Fruit fly (Drosophila melanogaster) whole organism, embryonic: ENCODE results near the gene CG34409.
A peak's percentile ranks its signal among the peaks of the same experiment; 100 is the strongest.

Experiments used
- Adf1 ChIP-seq: fragments of 200-800 bp; sonication (Bioruptor generic); IDR thresholded peaks from 2 replicates; pipeline ENCODE4 v1.3.6; 2022; ENCODE audit warnings: missing biosample characterization, missing genetic modification characterization
- Bdp1 ChIP-seq: fragments of 200-800 bp; sonication (Bioruptor generic); optimal IDR thresholded peaks from 3 replicates; lab custom pipeline; 2016; ENCODE audit warnings: missing biosample characterization, missing genetic modification characterization
- Blimp-1 ChIP-seq: fragments of 200-800 bp; sonication (Bioruptor generic); optimal IDR thresholded peaks from 3 replicates; lab custom pipeline; 2018; ENCODE audit warnings: missing biosample characterization, missing genetic modification characterization, mild to moderate bottlenecking, moderate library complexity, missing genetic modification reagents
- CG10654 ChIP-seq: fragments of 200-800 bp; sonication (Bioruptor generic); optimal IDR thresholded peaks from 2 replicates; lab custom pipeline; 2016; ENCODE audit warnings: missing biosample characterization, missing genetic modification characterization
- CG11560 ChIP-seq: fragments of 200-800 bp; sonication (Bioruptor generic); IDR thresholded peaks from 3 replicates; pipeline ENCODE4 v1.3.6; 2022; ENCODE audit warnings: missing biosample characterization, missing genetic modification characterization
- CG1233 ChIP-seq: fragments of 200-800 bp; sonication (Bioruptor generic); optimal IDR thresholded peaks from 4 replicates; lab custom pipeline; 2018; ENCODE audit warnings: missing biosample characterization, mild to moderate bottlenecking, missing genetic modification characterization
- CG12391 ChIP-seq: fragments of 200-800 bp; sonication (Bioruptor generic); optimal IDR thresholded peaks from 3 replicates; lab custom pipeline; 2018; ENCODE audit warnings: missing biosample characterization, mild to moderate bottlenecking, missing genetic modification characterization, moderate library complexity
- CG15601 ChIP-seq: fragments of 200-800 bp; sonication (Bioruptor generic); optimal IDR thresholded peaks from 3 replicates; lab custom pipeline; 2019; ENCODE audit warnings: missing biosample characterization, mild to moderate bottlenecking, missing genetic modification characterization, moderate library complexity
- CG18011 ChIP-seq: fragments of 200-800 bp; sonication (Bioruptor generic); optimal IDR thresholded peaks from 2 replicates; lab custom pipeline; 2017; ENCODE audit warnings: missing biosample characterization, missing genetic modification characterization, mild to moderate bottlenecking, moderate library complexity, missing genotype
- CG18764 ChIP-seq: fragments of 200-800 bp; sonication (Bioruptor generic); optimal IDR thresholded peaks from 3 replicates; lab custom pipeline; 2016; ENCODE audit warnings: missing biosample characterization, missing genetic modification characterization
- CG2889 ChIP-seq: fragments of 200-800 bp; sonication (Bioruptor generic); IDR thresholded peaks from 3 replicates; pipeline ENCODE4 v1.3.6; 2022; ENCODE audit warnings: missing biosample characterization, missing genetic modification characterization
- CG3065 ChIP-seq: fragments of 200-800 bp; sonication (Bioruptor generic); optimal IDR thresholded peaks from 2 replicates; lab custom pipeline; 2016; ENCODE audit warnings: missing biosample characterization, missing genetic modification characterization
- CG3281 ChIP-seq: fragments of 200-800 bp; sonication (Bioruptor generic); optimal IDR thresholded peaks from 3 replicates; lab custom pipeline; 2017; ENCODE audit warnings: missing biosample characterization, mild to moderate bottlenecking, missing genetic modification characterization
- CG3407 ChIP-seq: fragments of 200-800 bp; sonication (Bioruptor generic); optimal IDR thresholded peaks from 2 replicates; lab custom pipeline; 2018; ENCODE audit warnings: missing biosample characterization, mild to moderate bottlenecking, missing genetic modification characterization
- CG3995 ChIP-seq: fragments of 200-800 bp; sonication (Bioruptor generic); optimal IDR thresholded peaks from 3 replicates; lab custom pipeline; 2016; ENCODE audit warnings: missing biosample characterization, missing genetic modification characterization
- CG4360 ChIP-seq: fragments of 200-800 bp; sonication (Bioruptor generic); IDR thresholded peaks from 2 replicates; pipeline ENCODE4 v1.3.6; 2022; ENCODE audit warnings: missing biosample characterization, missing genetic modification characterization
- CG4617 ChIP-seq: fragments of 200-800 bp; sonication (Bioruptor generic); optimal IDR thresholded peaks from 3 replicates; lab custom pipeline; 2016; ENCODE audit warnings: missing biosample characterization, missing genetic modification characterization, borderline replicate concordance
- CG5953 ChIP-seq: fragments of 200-800 bp; sonication (Bioruptor generic); IDR thresholded peaks from 2 replicates; pipeline ENCODE4 v1.3.6; 2022; ENCODE audit warnings: missing biosample characterization, missing genetic modification characterization
- CG7745 ChIP-seq: fragments of 200-800 bp; sonication (Bioruptor generic); optimal IDR thresholded peaks from 2 replicates; lab custom pipeline; 2018; ENCODE audit warnings: missing biosample characterization, mild to moderate bottlenecking, missing genetic modification characterization, moderate library complexity
- Camta ChIP-seq: fragments of 200-800 bp; sonication (Bioruptor generic); optimal IDR thresholded peaks from 2 replicates; lab custom pipeline; 2016; ENCODE audit warnings: missing biosample characterization, missing genetic modification characterization
- Drgx ChIP-seq: fragments of 200-800 bp; sonication (Bioruptor generic); IDR thresholded peaks from 2 replicates; pipeline ENCODE4 v1.3.6; 2022; ENCODE audit warnings: missing biosample characterization, missing genetic modification characterization
- H2.0 ChIP-seq: fragments of 200-800 bp; sonication (Bioruptor generic); IDR thresholded peaks from 2 replicates; pipeline ENCODE4 v1.3.6; 2022; ENCODE audit warnings: missing biosample characterization, missing genetic modification characterization
- HLHmδ ChIP-seq: fragments of 200-800 bp; sonication (Bioruptor generic); optimal IDR thresholded peaks from 2 replicates; lab custom pipeline; 2018; ENCODE audit warnings: missing biosample characterization, mild to moderate bottlenecking, missing genetic modification characterization, moderate library complexity
- Jarid2 ChIP-seq: fragments of 200-800 bp; sonication (Bioruptor generic); optimal IDR thresholded peaks from 3 replicates; lab custom pipeline; 2017; ENCODE audit warnings: mild to moderate bottlenecking, missing biosample characterization, missing genetic modification reagents, missing genetic modification characterization
- Ptx1 ChIP-seq: fragments of 200-800 bp; sonication (Bioruptor generic); IDR thresholded peaks from 2 replicates; pipeline ENCODE4 v1.3.6; 2022; ENCODE audit warnings: missing biosample characterization, missing genetic modification characterization
- Usf ChIP-seq: fragments of 200-800 bp; sonication (Bioruptor generic); optimal IDR thresholded peaks from 2 replicates; lab custom pipeline; 2017; ENCODE audit warnings: missing genotype, missing biosample characterization, missing genetic modification characterization
- ara ChIP-seq: fragments of 200-800 bp; sonication (Bioruptor generic); IDR thresholded peaks from 2 replicates; pipeline ENCODE4 v1.3.6; 2022; ENCODE audit warnings: missing biosample characterization, missing genetic modification characterization
- caup ChIP-seq: fragments of 200-800 bp; sonication (Bioruptor generic); optimal IDR thresholded peaks from 3 replicates; lab custom pipeline; 2017; ENCODE audit warnings: missing biosample characterization, mild to moderate bottlenecking, missing genetic modification characterization, moderate library complexity; ENCODE audit not compliant: severe bottlenecking
- corto ChIP-seq: fragments of 200-800 bp; sonication (Bioruptor generic); optimal IDR thresholded peaks from 2 replicates; lab custom pipeline; 2016; ENCODE audit warnings: missing biosample characterization, mild to moderate bottlenecking, missing genetic modification characterization, moderate library complexity
- crc ChIP-seq: fragments of 200-800 bp; sonication (Bioruptor generic); optimal IDR thresholded peaks from 2 replicates; lab custom pipeline; 2016; ENCODE audit warnings: missing biosample characterization, missing genetic modification characterization
- crp ChIP-seq, 2 experiments: fragments of 200-800 bp; sonication (Bioruptor generic); optimal IDR thresholded peaks; 2 replicates in 1 of 2; 3 replicates in 1 of 2; lab custom pipeline; 2017; ENCODE audit warnings: missing biosample characterization in 2 of 2, missing genetic modification characterization in 2 of 2, mild to moderate bottlenecking in 1 of 2, moderate library complexity in 1 of 2
- dimm ChIP-seq: fragments of 200-800 bp; sonication (Bioruptor generic); IDR thresholded peaks from 2 replicates; pipeline ENCODE4 v1.3.6; 2022; ENCODE audit warnings: missing biosample characterization, missing genetic modification characterization
- ham ChIP-seq: fragments of 200-800 bp; sonication (Bioruptor generic); IDR thresholded peaks from 2 replicates; pipeline ENCODE4 v1.3.6; 2022; ENCODE audit warnings: missing biosample characterization, missing genetic modification characterization
- hth ChIP-seq: fragments of >200 bp; optimal IDR thresholded peaks from 2 replicates; lab custom pipeline; 2017; ENCODE audit warnings: inconsistent platforms
- ind ChIP-seq: fragments of 200-800 bp; sonication (Bioruptor generic); optimal IDR thresholded peaks from 3 replicates; lab custom pipeline; 2016; ENCODE audit warnings: missing biosample characterization, missing genetic modification characterization
- inv ChIP-seq: fragments of 200-800 bp; sonication (Bioruptor generic); IDR thresholded peaks from 2 replicates; pipeline ENCODE4 v1.3.6; 2022; ENCODE audit warnings: missing biosample characterization, missing genetic modification characterization; ENCODE audit not compliant: partially characterized antibody
- kni ChIP-seq: fragments of 200-800 bp; sonication (Bioruptor generic); optimal IDR thresholded peaks from 3 replicates; lab custom pipeline; 2017; ENCODE audit warnings: mild to moderate bottlenecking, missing biosample characterization, missing genetic modification reagents, missing genetic modification characterization
- mam ChIP-seq: fragments of 200-800 bp; sonication (Bioruptor generic); optimal IDR thresholded peaks from 3 replicates; lab custom pipeline; 2016; ENCODE audit warnings: missing biosample characterization, missing genetic modification characterization
- nom ChIP-seq: fragments of 200-800 bp; sonication (Bioruptor generic); optimal IDR thresholded peaks from 2 replicates; lab custom pipeline; 2017; ENCODE audit warnings: missing biosample characterization, missing genetic modification characterization, mild to moderate bottlenecking, moderate library complexity, missing genetic modification reagents
- pan ChIP-seq, 4 experiments: fragments of >200 bp in 3 of 4; fragments of 200-800 bp in 1 of 4; sonication (Bioruptor generic) in 1 of 4; optimal IDR thresholded peaks in 3 of 4; IDR thresholded peaks in 1 of 4; 2 replicates each; pipeline versions ENCODE4 v1.3.6 to Lab custom; 2017 to 2022; ENCODE audit warnings: missing biosample characterization in 2 of 4, missing genetic modification characterization in 2 of 4, mixed read lengths in 1 of 4
- psq ChIP-seq: fragments of 200-800 bp; sonication (Bioruptor generic); optimal IDR thresholded peaks from 2 replicates; lab custom pipeline; 2017; ENCODE audit warnings: missing biosample characterization, missing genetic modification characterization
- ranshi ChIP-seq: fragments of 200-800 bp; sonication (Bioruptor generic); IDR thresholded peaks from 2 replicates; pipeline ENCODE4 v1.3.6; 2022; ENCODE audit warnings: missing biosample characterization, missing genetic modification characterization
- sc ChIP-seq, 3 experiments: fragments of >200 bp in 2 of 3; fragments of 200-800 bp in 1 of 3; sonication (Bioruptor generic) in 1 of 3; optimal IDR thresholded peaks; 2 replicates in 2 of 3; 3 replicates in 1 of 3; lab custom pipeline; 2017; ENCODE audit warnings: mild to moderate bottlenecking in 1 of 3, missing biosample characterization in 1 of 3, missing genetic modification characterization in 1 of 3, missing genetic modification reagents in 1 of 3
- sd ChIP-seq: fragments of 200-800 bp; sonication (Bioruptor generic); optimal IDR thresholded peaks from 3 replicates; lab custom pipeline; 2018; ENCODE audit warnings: missing biosample characterization, mild to moderate bottlenecking, missing genetic modification characterization, moderate library complexity
- sens-2 ChIP-seq: fragments of 200-800 bp; sonication (Bioruptor generic); IDR thresholded peaks from 2 replicates; pipeline ENCODE4 v1.3.6; 2022; ENCODE audit warnings: missing biosample characterization, missing genetic modification characterization
- sr ChIP-seq: fragments of 200-800 bp; sonication (Bioruptor generic); IDR thresholded peaks from 3 replicates; pipeline ENCODE4 v1.3.6; 2022; ENCODE audit warnings: missing biosample characterization, missing genetic modification characterization
- toy ChIP-seq: fragments of 200-800 bp; sonication (Bioruptor generic); IDR thresholded peaks from 2 replicates; pipeline ENCODE4 v1.3.6; 2022; ENCODE audit warnings: missing biosample characterization, missing genetic modification characterization
- unc-4 ChIP-seq: fragments of 200-800 bp; sonication (Bioruptor generic); IDR thresholded peaks from 2 replicates; pipeline ENCODE4 v1.3.6; 2022; ENCODE audit warnings: missing biosample characterization, missing genetic modification characterization; ENCODE audit not compliant: partially characterized antibody
- vfl ChIP-seq: fragments of 200-800 bp; sonication (Bioruptor generic); optimal IDR thresholded peaks from 2 replicates; lab custom pipeline; 2016; ENCODE audit warnings: missing biosample characterization, missing genetic modification characterization

CG34409 gene

dm6 chr3R:9705008-9705628 lies 41.0 kb downstream of the CG34409 start, which contains the start of gene Unc-115a (continued):
- TF ChIP-seq CG18011 (GFP tag; lab: Kevin White, UChicago) (no peak), CG4617 (GFP tag; lab: Kevin White, UChicago) (peak; percentile 34), pan (optimal IDR thresholded peaks at IDR 0.05; lab: Kevin White, UChicago) (no peak), pan (GFP tag; optimal IDR thresholded peaks at IDR 0.05 in 1 of 2, IDR thresholded peaks at IDR 0.05 in 1 of 2) (no peak), CG18764 (GFP tag; lab: Kevin White, UChicago) (peak; percentile 20), ara (no peak), Drgx (GFP tag; lab: Robert Waterston, UW) (no peak), dimm (GFP tag; lab: Robert Waterston, UW) (no peak), CG7745 (tag; lab: Kevin White, UChicago) (no peak), toy (no peak), Adf1 (GFP tag; lab: Robert Waterston, UW) (no peak), vfl (GFP tag; lab: Kevin White, UChicago) (peak; percentile 39), mam (GFP tag; lab: Kevin White, UChicago) (peak; percentile 37), CG2889 (GFP tag; lab: Robert Waterston, UW) (no peak), CG3995 (peak; percentile 49), corto (GFP tag; lab: Kevin White, UChicago) (no peak), Bdp1 (GFP tag; lab: Kevin White, UChicago) (peak; percentile 40), Ptx1 (GFP tag; lab: Robert Waterston, UW) (no peak), sd (tag; lab: Kevin White, UChicago) (peak; percentile 49), nom (no peak), CG11560 (tag; lab: Robert Waterston, UW) (no peak), Blimp-1 (GFP tag; lab: Kevin White, UChicago) (peak; percentile 23), crp (GFP tag; optimal IDR thresholded peaks at IDR 0.05; lab: Kevin White, UChicago) (peak in 1 of 2 experiments; percentile 42), CG1233 (GFP tag; lab: Kevin White, UChicago) (peak; percentile 5), inv (GFP tag; lab: Robert Waterston, UW) (no peak), ranshi (no peak), CG4360 (GFP tag; lab: Robert Waterston, UW) (no peak), kni (GFP tag; lab: Kevin White, UChicago) (no peak), CG12391 (peak; percentile 59), CG3065 (GFP tag; lab: Kevin White, UChicago) (no peak), Camta (peak; percentile 34), ham (GFP tag; lab: Robert Waterston, UW) (no peak), Jarid2 (GFP tag; lab: Kevin White, UChicago) (peak; percentile 97), HLHmδ (GFP tag; lab: Kevin White, UChicago) (peak; percentile 46), psq (GFP tag; lab: Kevin White, UChicago) (peak; percentile 23), crc (no peak), sr (GFP tag; lab: Robert Waterston, UW) (no peak), ind (GFP tag; lab: Kevin White, UChicago) (no peak), CG10654 (no peak), caup (GFP tag; lab: Kevin White, UChicago) (peak; percentile 61), H2.0 (GFP tag; lab: Robert Waterston, UW) (no peak), Usf (GFP tag; lab: Kevin White, UChicago) (no peak), CG5953 (GFP tag; lab: Robert Waterston, UW) (no peak), sc (optimal IDR thresholded peaks at IDR 0.05; lab: Kevin White, UChicago) (no peak), sc (GFP tag; optimal IDR thresholded peaks at IDR 0.05; lab: Kevin White, UChicago) (no peak), CG3281 (GFP tag; lab: Kevin White, UChicago) (no peak), sens-2 (GFP tag; lab: Robert Waterston, UW) (no peak), unc-4 (no peak), CG15601 (peak; percentile 73), hth (lab: Kevin White, UChicago) (no peak), CG3407 (no peak)
